Worm (Caenorhabditis elegans): Measurements from ENCODE around the gene ccm-3.

DNA sequence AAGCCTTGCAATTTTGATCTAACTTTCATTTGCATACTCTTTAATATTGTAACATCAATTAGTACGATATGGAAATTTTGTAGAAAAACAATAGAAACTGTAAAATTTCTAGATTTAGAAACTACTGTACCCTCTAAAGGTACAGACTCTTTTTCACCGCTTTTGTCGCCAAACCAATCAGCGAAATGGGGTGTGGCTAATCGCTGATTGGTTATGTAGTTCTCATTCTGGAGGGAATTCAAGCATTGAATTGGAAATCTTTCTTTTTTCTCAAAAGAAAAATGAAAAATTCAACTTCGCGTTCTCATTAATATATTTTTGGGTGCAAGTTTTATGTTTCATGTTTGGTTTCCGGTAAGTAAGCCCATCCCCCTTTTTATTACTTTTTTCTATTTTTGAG lies 3.5 kb downstream of the ccm-3 start:
- TF ChIP-seq flt-1 (GFP tag; IDR thresholded peaks at IDR 0.05) (no peak), B0310.2 (tag; optimal IDR thresholded peaks at IDR 0.05) (no peak)
